Fruit fly (Drosophila melanogaster): ENCODE measurements around the gene CG32281.
A peak's percentile ranks its signal among the peaks of the same experiment; 100 is the strongest.

Gene CG32281

dm6 chr3L:3149060-3149872 is 19.9 kb upstream of the CG32281 start:
- TF ChIP-seq noc (tag; optimal IDR thresholded peaks at IDR 0.05): peak; percentile 60

- TF ChIP-seq noc (tag; optimal IDR thresholded peaks at IDR 0.05): no peak
Observed at dm6 chr3L:3150376-3150775, 18.8 kb upstream of the CG32281 start.

DNA sequence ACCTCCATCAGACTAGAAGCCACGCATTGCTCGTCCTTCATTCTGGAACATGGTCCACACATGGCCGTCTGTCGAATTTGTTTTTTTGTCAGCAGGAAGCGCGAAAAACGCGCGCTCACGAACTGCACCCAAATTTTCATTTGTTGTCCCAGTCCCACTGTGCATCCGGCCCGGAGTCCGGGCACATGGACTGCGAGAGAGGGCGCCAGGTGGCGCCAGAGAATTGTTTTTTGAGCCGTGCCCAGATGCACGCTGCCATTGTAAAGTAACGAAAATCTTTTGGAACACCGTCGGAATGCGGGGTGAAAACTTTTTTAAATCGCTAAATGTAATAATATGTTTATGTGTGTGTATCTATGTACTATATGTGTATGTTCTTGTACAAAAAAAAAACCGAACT is 11.5 kb upstream of the CG32281 start:
- TF ChIP-seq noc (tag; optimal IDR thresholded peaks at IDR 0.05): no peak

- TF ChIP-seq noc (tag; optimal IDR thresholded peaks at IDR 0.05): no peak
Observed at dm6 chr3L:3159309-3160194, 9.6 kb upstream of the CG32281 start, which contains the start of the genes ND-30 and CG15812. Gene ND-30, minus strand, starts transcription at chr3L:3159578. Gene CG15812, plus strand, starts transcription at chr3L:3159991.

dm6 chr3L:3161968-3162367 is 7.2 kb upstream of the CG32281 start, which contains the start of gene rasp:
Gene rasp, plus strand, starts transcription at chr3L:3162180.
- no peak for TF ChIP-seq noc (tag; optimal IDR thresholded peaks at IDR 0.05)

- no peak for TF ChIP-seq noc (tag; optimal IDR thresholded peaks at IDR 0.05)
Observed at dm6 chr3L:3162584-3162983, 6.6 kb upstream of the CG32281 start.

dm6 chr3L:3164951-3165350 is 4.2 kb upstream of the CG32281 start, which contains the start of gene CG32280:
Gene CG32280, plus strand, starts transcription at chr3L:3165181.
- peak; percentile 36 for TF ChIP-seq noc (tag; optimal IDR thresholded peaks at IDR 0.05)

- TF ChIP-seq noc (tag; optimal IDR thresholded peaks at IDR 0.05): no peak
Observed at dm6 chr3L:3165399-3165798, 3.8 kb upstream of the CG32281 start.

DNA sequence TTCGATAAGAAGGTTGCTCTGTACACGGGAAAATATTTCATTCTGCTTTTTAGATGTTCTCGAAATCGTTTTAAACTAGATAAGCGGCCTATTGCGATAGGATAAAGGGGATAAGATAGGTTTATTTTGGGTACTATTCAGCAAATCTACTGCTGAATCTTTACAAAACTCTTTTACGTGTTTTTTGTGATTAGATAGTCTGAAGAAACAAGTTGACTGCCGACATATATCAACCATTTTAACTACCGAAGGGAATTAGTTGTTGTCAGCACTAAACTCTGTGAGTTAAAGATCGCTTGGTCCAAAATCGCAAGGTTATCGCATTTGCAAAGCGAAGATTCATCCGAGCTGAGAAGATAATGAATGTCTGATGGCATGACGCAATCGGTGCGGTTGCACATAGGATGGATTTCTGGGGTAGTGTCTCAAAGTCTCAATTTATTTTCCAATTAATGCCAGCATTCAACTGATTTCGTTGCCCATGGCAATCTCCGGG is 2.9 kb upstream of the CG32281 start, which contains the start of gene Asciz:
Gene Asciz (minus strand): TSS at position 51 of the 496 bp plus-strand sequence.
- no peak for TF ChIP-seq noc (tag; optimal IDR thresholded peaks at IDR 0.05)

- no peak for TF ChIP-seq noc (tag; optimal IDR thresholded peaks at IDR 0.05)
Observed at dm6 chr3L:3172445-3172844, 3.3 kb downstream of the CG32281 start, which contains the start of gene CG14963. Gene CG14963, minus strand, starts transcription at chr3L:3172545.

dm6 chr3L:3177872-3178271 is 8.7 kb downstream of the CG32281 start:
- TF ChIP-seq noc (tag; optimal IDR thresholded peaks at IDR 0.05): no peak

DNA sequence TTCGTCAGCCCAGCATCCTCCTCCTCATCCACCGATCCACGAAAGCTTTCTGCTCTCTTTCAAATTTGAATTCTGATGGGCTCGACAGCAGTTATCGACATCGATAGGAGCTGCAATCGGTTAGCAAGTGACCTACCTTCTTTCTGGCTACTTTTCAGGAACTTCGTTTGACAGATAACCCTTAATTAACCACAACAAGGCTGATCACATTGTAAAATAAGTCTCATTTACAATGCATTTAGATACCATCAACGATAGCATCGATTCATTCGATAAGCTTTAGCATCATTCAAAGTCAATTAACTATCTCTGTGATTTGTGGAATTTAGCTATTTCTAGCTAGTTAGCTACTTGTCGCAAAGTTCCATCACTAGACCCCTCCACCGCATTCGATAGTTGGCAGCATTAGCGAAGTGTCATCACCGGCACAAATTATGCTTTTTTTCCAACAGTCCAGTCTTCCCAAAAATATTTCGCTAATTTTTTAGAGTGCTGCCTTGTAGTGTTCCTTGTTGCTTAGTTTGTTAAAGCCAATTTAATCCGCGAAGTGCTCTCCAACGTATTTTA is 9.4 kb downstream of the CG32281 start, which contains the start of the genes MnM and Girdin:
Gene MnM (minus strand): TSS at position 51 of the 567 bp plus-strand sequence.
Gene Girdin (plus strand): TSS at position 401 of the 567 bp plus-strand sequence.
- no peak for TF ChIP-seq noc (tag; optimal IDR thresholded peaks at IDR 0.05)

- TF ChIP-seq noc (tag; optimal IDR thresholded peaks at IDR 0.05): peak; percentile 84
Observed at dm6 chr3L:3179474-3179873, 10.3 kb downstream of the CG32281 start.

DNA sequence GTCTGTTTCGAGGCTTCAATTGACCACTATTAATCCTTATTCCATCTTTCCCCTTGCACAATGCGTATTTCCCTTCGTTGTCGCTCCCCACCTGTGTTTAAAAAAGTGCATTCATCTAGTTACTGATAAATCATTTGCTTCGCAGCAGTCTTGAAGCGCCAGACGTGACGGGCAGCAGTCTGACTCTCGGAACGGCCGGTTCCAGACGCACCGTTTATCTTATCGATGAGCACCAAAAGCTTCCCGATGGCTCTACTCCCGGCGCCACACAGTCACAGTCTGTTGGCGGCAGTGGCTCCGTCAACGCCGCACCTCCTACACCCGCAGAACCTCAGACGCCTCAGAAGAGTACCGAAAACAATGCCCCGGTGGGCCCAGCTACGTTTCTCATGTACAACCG is 14.9 kb downstream of the CG32281 start, which contains the start of gene CG42494:
Gene CG42494 (plus strand): TSS at position 301 of the 400 bp plus-strand sequence.
- TF ChIP-seq noc (tag; optimal IDR thresholded peaks at IDR 0.05): no peak

dm6 chr3L:3186364-3186763 is 17.2 kb downstream of the CG32281 start, which contains the start of gene CG32284:
Gene CG32284, plus strand, starts transcription at chr3L:3186664.
- no peak for TF ChIP-seq noc (tag; optimal IDR thresholded peaks at IDR 0.05)

Data from whole organism, larva.